Worm (Caenorhabditis elegans): ENCODE measurements around the gene ifd-1.
A peak's percentile ranks its signal among the peaks of the same experiment; 100 is the strongest.

DNA sequence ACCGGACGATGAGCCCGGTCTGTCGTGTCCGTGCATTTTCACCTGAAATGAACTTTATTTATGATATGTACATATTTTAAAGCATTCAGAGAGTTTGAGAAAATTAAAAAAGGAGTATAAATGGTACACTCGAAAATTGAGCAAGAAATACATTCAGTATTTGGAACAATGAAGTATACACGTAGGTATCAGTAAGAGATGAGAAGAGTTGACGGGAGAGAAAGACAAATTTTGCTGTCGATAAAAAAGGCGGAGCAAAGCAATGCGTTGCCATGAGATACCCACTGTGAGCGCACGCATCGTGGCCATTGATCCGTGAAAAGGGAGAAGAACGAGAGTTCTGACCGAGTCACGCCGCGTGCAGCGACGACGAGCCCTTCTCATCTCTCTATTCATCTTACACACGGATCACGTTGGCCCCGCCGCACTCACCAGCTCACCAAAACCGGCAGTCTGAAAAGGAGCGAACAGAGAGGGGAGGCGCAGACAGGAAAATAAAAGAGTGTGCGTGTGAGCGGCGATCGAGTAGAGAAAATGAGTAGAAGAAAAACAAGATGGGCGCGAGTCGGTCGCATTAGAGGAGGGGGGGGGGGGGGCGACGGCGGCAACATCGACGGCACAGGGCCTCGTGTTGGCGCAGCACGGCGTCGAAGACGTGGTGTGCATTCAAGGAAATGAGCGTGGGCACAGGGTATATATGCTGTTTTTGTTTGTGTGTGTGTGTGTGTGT, 18.0 kb downstream of the ifd-1 start, which contains the start of gene R04E5.8:
- TF ChIP-seq unc-62 (GFP tag; optimal IDR thresholded peaks at IDR 0.05 in 1 of 2) (no peak), unc-62 (tag; optimal IDR thresholded peaks at IDR 0.05) (no peak), lsy-2 (tag; optimal IDR thresholded peaks at IDR 0.05) (peak in 1 of 2 experiments; percentile 38)

Measured in whole organism, L4 larva.